Worm (Caenorhabditis elegans) whole organism, late embryonic: ENCODE data around the gene nth-1.

Source experiments
- dmd-4 ChIP-seq: sonication (generic microtip); optimal IDR thresholded peaks from 2 replicates; lab custom pipeline; 2016; ENCODE audit warnings: borderline replicate concordance, missing genetic modification characterization, missing compliant biosample characterization
- fax-1 ChIP-seq: sonication (generic microtip); optimal IDR thresholded peaks from 2 replicates; lab custom pipeline; 2016; ENCODE audit warnings: missing genotype, missing genetic modification characterization, missing compliant biosample characterization
- lim-6 ChIP-seq: sonication (generic microtip); optimal IDR thresholded peaks from 2 replicates; lab custom pipeline; 2016; ENCODE audit warnings: missing genetic modification characterization, missing compliant biosample characterization
- odd-2 ChIP-seq: sonication (generic microtip); optimal IDR thresholded peaks from 2 replicates; lab custom pipeline; 2017; ENCODE audit warnings: antibody characterized with exemption, mild to moderate bottlenecking, missing genetic modification characterization, missing compliant biosample characterization
- pha-2 ChIP-seq: sonication (generic microtip); optimal IDR thresholded peaks from 2 replicates; lab custom pipeline; 2017; ENCODE audit warnings: mild to moderate bottlenecking, missing genetic modification characterization, missing compliant biosample characterization
- pqm-1 ChIP-seq: sonication (generic microtip); optimal IDR thresholded peaks from 2 replicates; lab custom pipeline; 2016; ENCODE audit warnings: missing genetic modification characterization, missing compliant biosample characterization
- sox-2 ChIP-seq: fragments of 200-800 bp; sonication (Bioruptor generic); IDR thresholded peaks from 2 replicates; pipeline ENCODE4 v1.3.6; 2022; ENCODE audit warnings: missing genetic modification reagents, missing genetic modification characterization, missing compliant biosample characterization
- ttx-3 ChIP-seq: sonication (generic microtip); optimal IDR thresholded peaks from 2 replicates; lab custom pipeline; 2016; ENCODE audit warnings: missing genetic modification reagents, missing genetic modification characterization, missing compliant biosample characterization

DNA sequence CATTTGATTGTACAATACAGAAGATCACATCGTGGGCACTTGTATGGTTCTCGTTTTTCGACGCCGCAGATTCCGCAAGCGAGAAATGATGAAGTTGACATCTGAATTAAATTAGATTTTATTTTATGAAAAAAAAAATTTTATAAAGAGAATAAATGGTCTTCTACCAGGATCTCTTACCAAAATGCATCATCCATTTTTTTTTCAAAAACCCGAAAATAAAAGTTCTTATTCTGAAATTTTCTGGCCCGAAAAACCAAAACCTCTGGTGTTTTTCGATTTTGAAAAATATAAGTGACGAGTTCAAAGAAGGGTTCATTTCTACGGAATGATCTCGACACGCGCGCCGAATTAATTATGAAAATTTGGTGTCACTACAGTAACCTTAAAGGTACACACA is 49.8 kb downstream of the nth-1 start, which contains the start of gene zhit-2:
- no peak for TF ChIP-seq lim-6 (tag; lab: Kevin White, UChicago)
- no peak for TF ChIP-seq sox-2 (GFP tag; lab: Robert Waterston, UW)
- no peak for TF ChIP-seq pqm-1 (tag; lab: Kevin White, UChicago)
- no peak for TF ChIP-seq dmd-4 (tag; lab: Kevin White, UChicago)
- TF ChIP-seq pha-2 (tag; lab: Kevin White, UChicago): no peak
- TF ChIP-seq fax-1 (tag; lab: Kevin White, UChicago): no peak
- TF ChIP-seq odd-2 (tag; lab: Kevin White, UChicago): no peak
- TF ChIP-seq ttx-3 (tag; lab: Kevin White, UChicago): no peak
